Worm (Caenorhabditis elegans): ENCODE data around the gene C50B6.7.

DNA sequence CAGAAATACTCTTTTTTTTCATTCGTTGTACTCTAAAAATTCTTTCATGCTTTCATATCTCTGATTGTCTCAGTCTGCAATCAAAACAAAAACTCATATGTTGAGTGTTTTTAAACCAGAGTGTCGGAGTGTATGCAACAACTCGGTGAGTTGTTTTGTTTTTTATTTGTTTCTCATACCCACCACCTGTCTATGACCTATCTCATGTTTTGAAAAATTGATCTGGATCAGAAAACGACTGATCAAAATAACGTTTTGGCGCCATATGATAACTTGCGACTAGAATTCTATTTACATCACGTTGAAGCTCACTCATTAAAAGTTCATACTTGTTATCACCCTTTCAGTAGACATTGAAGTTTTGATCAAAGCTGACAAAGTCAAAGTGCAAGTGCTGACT is 26.1 kb downstream of the C50B6.7 start:
- TF ChIP-seq unc-62 (GFP tag; optimal IDR thresholded peaks at IDR 0.05): no peak
- TF ChIP-seq lin-13 (tag; optimal IDR thresholded peaks at IDR 0.05): no peak
- no peak for TF ChIP-seq nhr-2 (tag; optimal IDR thresholded peaks at IDR 0.05)
- TF ChIP-seq nhr-28 (tag; optimal IDR thresholded peaks at IDR 0.05): no peak
- no peak for TF ChIP-seq snpc-4 (tag; optimal IDR thresholded peaks at IDR 0.05)
- TF ChIP-seq blmp-1 (tag; optimal IDR thresholded peaks at IDR 0.05): no peak
- TF ChIP-seq nhr-76 (tag; optimal IDR thresholded peaks at IDR 0.05): no peak
- TF ChIP-seq pha-4 (tag; optimal IDR thresholded peaks at IDR 0.05): no peak

All from whole organism, mixed stage, embryonic.